Fruit fly (Drosophila melanogaster): ENCODE measurements around the gene Jhbp6.
A peak's percentile ranks its signal among the peaks of the same experiment; 100 is the strongest.
"Not testable (repeated sequence)": the region's sequence is repeated elsewhere in the genome, so short reads cannot be mapped to it uniquely, and the experiment has no call there.

Gene Jhbp6

dm6 chr3L:22720694-22721270 is 51.0 kb downstream of the Jhbp6 start, which contains the start of gene mael:
mael (plus strand) TSS chr3L:22721203.
- not testable (repeated sequence) for TF ChIP-seq usp (GFP tag; optimal IDR thresholded peaks at IDR 0.05); Vsx2 (GFP tag; optimal IDR thresholded peaks at IDR 0.05; ENCODE audit: partially characterized antibody); h (GFP tag; optimal IDR thresholded peaks at IDR 0.05)

dm6 chr3L:22721991-22722390 is 52.2 kb downstream of the Jhbp6 start, which contains the start of gene CG14451:
CG14451 (minus strand) TSS chr3L:22722091.
- TF ChIP-seq jim (GFP tag; optimal IDR thresholded peaks at IDR 0.05) (no peak), Dfd (GFP tag; optimal IDR thresholded peaks at IDR 0.05) (no peak)

dm6 chr3L:22724046-22724771 is 54.5 kb downstream of the Jhbp6 start:
- TF ChIP-seq br (GFP tag; optimal IDR thresholded peaks at IDR 0.05) (no peak), Hnf4 (GFP tag; optimal IDR thresholded peaks at IDR 0.05) (no peak), N (GFP tag; optimal IDR thresholded peaks at IDR 0.05) (no peak), CG9705 (GFP tag; optimal IDR thresholded peaks at IDR 0.05) (no peak), psq (GFP tag; optimal IDR thresholded peaks at IDR 0.05) (no peak), ey (GFP tag; optimal IDR thresholded peaks at IDR 0.05) (no peak), h (GFP tag; optimal IDR thresholded peaks at IDR 0.05) (no peak), woc (GFP tag; optimal IDR thresholded peaks at IDR 0.05) (no peak), foxo (GFP tag; optimal IDR thresholded peaks at IDR 0.05) (no peak), CG32264 (GFP tag; optimal IDR thresholded peaks at IDR 0.05) (no peak), sv (GFP tag; optimal IDR thresholded peaks at IDR 0.05) (no peak), tai (GFP tag; optimal IDR thresholded peaks at IDR 0.05) (no peak), OdsH (GFP tag; optimal IDR thresholded peaks at IDR 0.05) (no peak), Vsx2 (GFP tag; optimal IDR thresholded peaks at IDR 0.05; ENCODE audit: partially characterized antibody) (no peak), rgr (GFP tag; optimal IDR thresholded peaks at IDR 0.05) (no peak), lola (GFP tag; optimal IDR thresholded peaks at IDR 0.05) (no peak), dsf (GFP tag; optimal IDR thresholded peaks at IDR 0.05; ENCODE audit: borderline replicate concordance) (no peak)

- TF ChIP-seq HLH106 (tag; optimal IDR thresholded peaks at IDR 0.05): peak; percentile 30
- no peak for TF ChIP-seq pan (optimal IDR thresholded peaks at IDR 0.05)
- no peak for TF ChIP-seq Sp1 (GFP tag; optimal IDR thresholded peaks at IDR 0.05)
- TF ChIP-seq Myc (optimal IDR thresholded peaks at IDR 0.05): peak; percentile 95
- TF ChIP-seq dsf (GFP tag; optimal IDR thresholded peaks at IDR 0.05; ENCODE audit: borderline replicate concordance): no peak
- TF ChIP-seq Hr78 (GFP tag; optimal IDR thresholded peaks at IDR 0.05): no peak
- TF ChIP-seq dmrt93B (GFP tag; optimal IDR thresholded peaks at IDR 0.05): no peak
- no peak for TF ChIP-seq usp (GFP tag; optimal IDR thresholded peaks at IDR 0.05)
- no peak for TF ChIP-seq Mio (GFP tag; optimal IDR thresholded peaks at IDR 0.05)
- no peak for TF ChIP-seq br (GFP tag; optimal IDR thresholded peaks at IDR 0.05)
- no peak for TF ChIP-seq jim (GFP tag; optimal IDR thresholded peaks at IDR 0.05)
- TF ChIP-seq Jra (GFP tag; optimal IDR thresholded peaks at IDR 0.05): no peak
- TF ChIP-seq ey (GFP tag; optimal IDR thresholded peaks at IDR 0.05): no peak
- peak; percentile 35 for TF ChIP-seq sage (GFP tag; optimal IDR thresholded peaks at IDR 0.05)
- peak; percentile 52 for TF ChIP-seq h (GFP tag; optimal IDR thresholded peaks at IDR 0.05)
- no peak for TF ChIP-seq CrebA (GFP tag; optimal IDR thresholded peaks at IDR 0.05; ENCODE audit: borderline replicate concordance)
- TF ChIP-seq Dfd (GFP tag; optimal IDR thresholded peaks at IDR 0.05): no peak
- no peak for TF ChIP-seq psq (GFP tag; optimal IDR thresholded peaks at IDR 0.05)
- TF ChIP-seq fru (GFP tag; optimal IDR thresholded peaks at IDR 0.05): no peak
- TF ChIP-seq Hr83 (GFP tag; optimal IDR thresholded peaks at IDR 0.05; ENCODE audit: poor library complexity, severe bottlenecking): peak; percentile 33
- TF ChIP-seq Vsx2 (GFP tag; optimal IDR thresholded peaks at IDR 0.05; ENCODE audit: partially characterized antibody): peak; percentile 79
- no peak for TF ChIP-seq tai (GFP tag; optimal IDR thresholded peaks at IDR 0.05)
- no peak for TF ChIP-seq Abd-B (GFP tag; optimal IDR thresholded peaks at IDR 0.05)
- TF ChIP-seq GATAd (GFP tag; optimal IDR thresholded peaks at IDR 0.05): no peak
- no peak for TF ChIP-seq N (GFP tag; optimal IDR thresholded peaks at IDR 0.05)
- peak; percentile 74 for TF ChIP-seq Dif (GFP tag; optimal IDR thresholded peaks at IDR 0.05; ENCODE audit: partially characterized antibody)
- TF ChIP-seq brk (GFP tag; optimal IDR thresholded peaks at IDR 0.05): no peak
- TF ChIP-seq foxo (GFP tag; optimal IDR thresholded peaks at IDR 0.05): no peak
- no peak for TF ChIP-seq Rel (GFP tag; optimal IDR thresholded peaks at IDR 0.05)
- peak; percentile 33 for TF ChIP-seq Rel (tag; optimal IDR thresholded peaks at IDR 0.05)
- peak; percentile 10 for TF ChIP-seq CG9705 (GFP tag; optimal IDR thresholded peaks at IDR 0.05)
- TF ChIP-seq woc (GFP tag; optimal IDR thresholded peaks at IDR 0.05): peak; percentile 64
- TF ChIP-seq lola (GFP tag; optimal IDR thresholded peaks at IDR 0.05): no peak
- no peak for TF ChIP-seq sv (GFP tag; optimal IDR thresholded peaks at IDR 0.05)
- TF ChIP-seq dl (GFP tag; optimal IDR thresholded peaks at IDR 0.05; ENCODE audit: insufficient read depth in 1 of 2, partially characterized antibody in 2 of 2): peak; percentile 2 to 55
- TF ChIP-seq Hnf4 (GFP tag; optimal IDR thresholded peaks at IDR 0.05): no peak
- no peak for TF ChIP-seq rgr (GFP tag; optimal IDR thresholded peaks at IDR 0.05)
- no peak for TF ChIP-seq OdsH (GFP tag; optimal IDR thresholded peaks at IDR 0.05)
- no peak for TF ChIP-seq CG32264 (GFP tag; optimal IDR thresholded peaks at IDR 0.05)
Observed at dm6 chr3L:22727739-22728335, 58.1 kb downstream of the Jhbp6 start, which contains the start of the genes CG14450 and CG11367. CG14450 (minus strand) TSS chr3L:22727789. CG11367 (plus strand) TSS chr3L:22728111.
